Worm (Caenorhabditis elegans): ENCODE results near the gene F07F6.7.

F07F6.7 gene

ce11 chrII:5446506-5446905 lies 22.8 kb upstream of the F07F6.7 start, which contains the start of gene nmr-1:
Gene nmr-1, minus strand, starts transcription at chrII:5446606.
- TF ChIP-seq pqm-1 (tag; optimal IDR thresholded peaks at IDR 0.05) (no peak), ztf-11 (tag; optimal IDR thresholded peaks at IDR 0.05) (no peak), mxl-2 (GFP tag; conservative IDR thresholded peaks at IDR 0.05) (no peak), nhr-25 (tag; optimal IDR thresholded peaks at IDR 0.05; ENCODE audit: borderline replicate concordance, insufficient read depth) (no peak), madf-5 (GFP tag; IDR thresholded peaks at IDR 0.05) (no peak), nhr-6 (tag; optimal IDR thresholded peaks at IDR 0.05) (no peak), fos-1 (tag; optimal IDR thresholded peaks at IDR 0.05) (no peak), tag-97 (GFP tag; IDR thresholded peaks at IDR 0.05) (no peak), egl-43 (GFP tag; IDR thresholded peaks at IDR 0.05) (no peak)

- no peak for TF ChIP-seq lin-1 (GFP tag; IDR thresholded peaks at IDR 0.05)
- no peak for TF ChIP-seq Y48G9A.11 (GFP tag; IDR thresholded peaks at IDR 0.05)
- no peak for TF ChIP-seq ces-1 (GFP tag; optimal IDR thresholded peaks at IDR 0.05)
- no peak for TF ChIP-seq egl-43 (GFP tag; IDR thresholded peaks at IDR 0.05)
- no peak for TF ChIP-seq lin-39 (tag; optimal IDR thresholded peaks at IDR 0.05)
- no peak for TF ChIP-seq rbr-2 (tag; optimal IDR thresholded peaks at IDR 0.05)
- no peak for TF ChIP-seq ztf-7 (tag; optimal IDR thresholded peaks at IDR 0.05)
- no peak for TF ChIP-seq ceh-28 (tag; optimal IDR thresholded peaks at IDR 0.05)
Observed at ce11 chrII:5437586-5437985, 13.9 kb upstream of the F07F6.7 start, which contains the start of gene F07F6.1. Gene F07F6.1, plus strand, starts transcription at chrII:5437886.

- no peak for TF ChIP-seq hlh-30 (tag; optimal IDR thresholded peaks at IDR 0.05; ENCODE audit: insufficient read depth)
- no peak for TF ChIP-seq Y75B8A.6 (GFP tag; IDR thresholded peaks at IDR 0.05)
- TF ChIP-seq spr-1 (tag; optimal IDR thresholded peaks at IDR 0.05), result no peak
- no peak for TF ChIP-seq nhr-11 (tag; optimal IDR thresholded peaks at IDR 0.05)
- no peak for TF ChIP-seq zip-11 (GFP tag; IDR thresholded peaks at IDR 0.05)
- TF ChIP-seq daf-16 (GFP tag; optimal IDR thresholded peaks at IDR 0.05), result no peak
- no peak for TF ChIP-seq daf-16 (tag; optimal IDR thresholded peaks at IDR 0.05)
- TF ChIP-seq ceh-28 (tag; optimal IDR thresholded peaks at IDR 0.05), result no peak
- no peak for TF ChIP-seq ZK337.2 (GFP tag; IDR thresholded peaks at IDR 0.05)
- no peak for TF ChIP-seq R02D3.7 (tag; optimal IDR thresholded peaks at IDR 0.05)
- no peak for TF ChIP-seq T26A8.4 (GFP tag; IDR thresholded peaks at IDR 0.05)
- TF ChIP-seq ceh-44 (GFP tag; IDR thresholded peaks at IDR 0.05), result no peak
- TF ChIP-seq nhr-28 (tag; optimal IDR thresholded peaks at IDR 0.05), result no peak
- no peak for TF ChIP-seq spr-3 (GFP tag; optimal IDR thresholded peaks at IDR 0.05)
- TF ChIP-seq cey-2 (tag; optimal IDR thresholded peaks at IDR 0.05; ENCODE audit: borderline replicate concordance, insufficient read depth), result no peak
- no peak for TF ChIP-seq nhr-25 (tag; optimal IDR thresholded peaks at IDR 0.05; ENCODE audit: borderline replicate concordance, insufficient read depth)
- no peak for TF ChIP-seq nhr-10 (tag; optimal IDR thresholded peaks at IDR 0.05)
Observed at ce11 chrII:5436833-5437232, 13.2 kb upstream of the F07F6.7 start, which contains the start of gene dct-5. Gene dct-5, minus strand, starts transcription at chrII:5436933.

DNA sequence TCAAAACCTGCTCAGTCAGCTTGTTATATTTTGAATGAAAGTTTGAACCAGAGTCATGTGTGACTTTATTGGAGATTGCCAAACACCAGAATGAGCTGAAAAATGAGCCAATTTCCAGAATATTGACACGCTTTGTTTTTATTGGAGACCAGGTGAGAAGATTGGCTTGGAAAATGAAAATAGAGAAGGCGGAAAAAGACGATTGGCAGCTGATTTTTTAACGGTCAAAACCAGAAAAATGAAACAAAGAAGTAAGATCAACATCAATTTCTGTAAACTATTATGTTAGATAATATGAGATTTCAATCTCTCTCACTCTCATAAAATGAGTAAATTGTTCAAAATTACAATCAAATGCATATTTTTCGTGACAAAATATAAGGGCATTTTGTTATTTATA lies 9.4 kb upstream of the F07F6.7 start, which contains the start of gene srx-114:
Gene srx-114, minus strand, starts transcription at position 101 of the 400 bp plus-strand sequence.
- TF ChIP-seq pha-4 (GFP tag; IDR thresholded peaks at IDR 0.05), result no peak
- no peak for TF ChIP-seq pha-4 (tag; optimal IDR thresholded peaks at IDR 0.05)
- no peak for TF ChIP-seq unc-39 (tag; optimal IDR thresholded peaks at IDR 0.05)
- no peak for TF ChIP-seq ceh-44 (GFP tag; IDR thresholded peaks at IDR 0.05)
- TF ChIP-seq nhr-111 (GFP tag; optimal IDR thresholded peaks at IDR 0.05), result no peak
- no peak for TF ChIP-seq cey-2 (tag; optimal IDR thresholded peaks at IDR 0.05; ENCODE audit: borderline replicate concordance, insufficient read depth)
- TF ChIP-seq nhr-237 (tag; optimal IDR thresholded peaks at IDR 0.05), result no peak
- no peak for TF ChIP-seq saeg-2 (GFP tag; IDR thresholded peaks at IDR 0.05)
- no peak for TF ChIP-seq nhr-48 (tag; optimal IDR thresholded peaks at IDR 0.05)
- no peak for TF ChIP-seq Y5F2A.4 (GFP tag; optimal IDR thresholded peaks at IDR 0.05)
- TF ChIP-seq mxl-3 (GFP tag; optimal IDR thresholded peaks at IDR 0.05), result no peak
- no peak for TF ChIP-seq ceh-62 (tag; optimal IDR thresholded peaks at IDR 0.05)
- no peak for TF ChIP-seq zag-1 (tag; optimal IDR thresholded peaks at IDR 0.05)
- no peak for TF ChIP-seq vab-7 (GFP tag; IDR thresholded peaks at IDR 0.05)
- no peak for TF ChIP-seq nhr-77 (tag; optimal IDR thresholded peaks at IDR 0.05)
- no peak for TF ChIP-seq jun-1 (tag; optimal IDR thresholded peaks at IDR 0.05)
- TF ChIP-seq daf-19 (GFP tag; conservative IDR thresholded peaks at IDR 0.05), result no peak
- TF ChIP-seq Y48G9A.11 (GFP tag; IDR thresholded peaks at IDR 0.05), result no peak
- TF ChIP-seq zfp-3 (GFP tag; conservative IDR thresholded peaks at IDR 0.05), result no peak
- no peak for TF ChIP-seq ztf-7 (tag; optimal IDR thresholded peaks at IDR 0.05)
- no peak for TF ChIP-seq nhr-11 (tag; optimal IDR thresholded peaks at IDR 0.05)

Measured in whole organism, L4 larva.